Worm (Caenorhabditis elegans) whole organism, L1 larva: Measurements from ENCODE around the gene exos-2.

ENCODE experiments used
- blmp-1 ChIP-seq: fragments of 150-350 bp; optimal IDR thresholded peaks from 2 replicates; lab custom pipeline; 2014; ENCODE audit warnings: missing biosample characterization, missing genetic modification characterization
- ceh-82 ChIP-seq, 3 experiments: fragments of 150-350 bp in 1 of 3; sonication (generic microtip) in 2 of 3; optimal IDR thresholded peaks; 2 replicates each; lab custom pipeline; 2014 to 2017; ENCODE audit warnings: missing biosample characterization in 3 of 3, missing genetic modification characterization in 3 of 3
- fos-1 ChIP-seq: fragments of 150-350 bp; optimal IDR thresholded peaks from 2 replicates; lab custom pipeline; 2014; ENCODE audit warnings: missing biosample characterization, missing genetic modification characterization
- lir-3 ChIP-seq: sonication (generic microtip); optimal IDR thresholded peaks from 2 replicates; lab custom pipeline; 2016; ENCODE audit warnings: mild to moderate bottlenecking, missing genetic modification characterization, moderate library complexity, missing compliant biosample characterization; ENCODE audit not compliant: poor library complexity
- lsy-2 ChIP-seq, 2 experiments: fragments of 150-350 bp; optimal IDR thresholded peaks; 2 replicates each; lab custom pipeline; 2014; ENCODE audit warnings: missing biosample characterization in 2 of 2, missing genetic modification characterization in 2 of 2
- mdl-1 ChIP-seq, 2 experiments: fragments of 150-350 bp; optimal IDR thresholded peaks; 2 replicates each; lab custom pipeline; 2014 to 2017; ENCODE audit warnings: missing biosample characterization in 2 of 2, missing genetic modification characterization in 2 of 2, inconsistent platforms in 1 of 2
- nhr-11 ChIP-seq: fragments of 150-350 bp; optimal IDR thresholded peaks from 2 replicates; lab custom pipeline; 2014; ENCODE audit warnings: missing biosample characterization, missing genetic modification characterization
- nhr-12 ChIP-seq: sonication (generic microtip); optimal IDR thresholded peaks from 2 replicates; lab custom pipeline; 2017; ENCODE audit warnings: missing biosample characterization, missing genetic modification characterization
- nhr-84 ChIP-seq: sonication (generic microtip); optimal IDR thresholded peaks from 2 replicates; lab custom pipeline; 2017; ENCODE audit warnings: missing biosample characterization, missing genetic modification characterization
- skn-1 ChIP-seq: fragments of 150-350 bp; optimal IDR thresholded peaks from 2 replicates; lab custom pipeline; 2014; ENCODE audit warnings: missing biosample characterization, missing genetic modification characterization
- snpc-4 ChIP-seq: fragments of 150-350 bp; optimal IDR thresholded peaks from 2 replicates; lab custom pipeline; 2014; ENCODE audit warnings: missing biosample characterization, missing genetic modification characterization
- tbx-2 ChIP-seq: sonication (generic microtip); optimal IDR thresholded peaks from 2 replicates; lab custom pipeline; 2016; ENCODE audit warnings: missing genetic modification characterization, missing compliant biosample characterization
- unc-62 ChIP-seq: fragments of 150-350 bp; optimal IDR thresholded peaks from 2 replicates; lab custom pipeline; 2014; ENCODE audit warnings: missing biosample characterization, missing genetic modification reagents, missing genetic modification characterization
- unc-98 ChIP-seq: fragments of 200-800 bp; sonication (Bioruptor generic); IDR thresholded peaks from 2 replicates; pipeline ENCODE4 v1.3.6; 2022; ENCODE audit warnings: missing genetic modification characterization, missing compliant biosample characterization

DNA sequence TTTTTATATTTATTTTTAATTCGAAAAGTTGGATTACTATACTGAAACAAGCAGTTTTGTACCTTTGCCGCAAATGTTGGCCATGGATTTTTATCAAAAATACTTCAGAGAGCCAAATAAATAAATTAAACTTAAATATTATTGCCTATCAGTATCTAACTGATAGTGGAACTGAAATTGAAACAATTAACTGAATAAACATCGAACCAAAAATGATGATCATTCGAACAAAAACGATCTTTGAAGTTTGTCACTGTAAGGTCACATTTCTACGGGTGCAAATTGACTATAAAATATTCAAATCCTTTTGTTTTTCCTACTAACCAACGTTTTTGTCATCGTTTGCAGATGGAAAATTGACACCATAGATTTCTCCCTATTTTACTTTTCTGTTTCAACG lies 27.7 kb downstream of the exos-2 start:
- TF ChIP-seq unc-98 (GFP tag; lab: Robert Waterston, UW): no peak
- no peak for TF ChIP-seq skn-1 (tag; lab: Kevin White, UChicago)
- no peak for TF ChIP-seq fos-1 (tag; lab: Kevin White, UChicago)
- TF ChIP-seq tbx-2 (tag; lab: Kevin White, UChicago): no peak
- no peak for TF ChIP-seq mdl-1 (tag; optimal IDR thresholded peaks at IDR 0.05; lab: Kevin White, UChicago)
- no peak for TF ChIP-seq lir-3 (tag; lab: Kevin White, UChicago)
- no peak for TF ChIP-seq snpc-4 (tag; lab: Kevin White, UChicago)
- no peak for TF ChIP-seq ceh-82 (tag; optimal IDR thresholded peaks at IDR 0.05; lab: Kevin White, UChicago)
- no peak for TF ChIP-seq lsy-2 (tag; optimal IDR thresholded peaks at IDR 0.05; lab: Kevin White, UChicago)
- no peak for TF ChIP-seq nhr-12 (tag; lab: Kevin White, UChicago)
- TF ChIP-seq nhr-84 (tag; lab: Kevin White, UChicago): no peak
- no peak for TF ChIP-seq unc-62 (GFP tag; lab: Kevin White, UChicago)
- no peak for TF ChIP-seq nhr-11 (tag; lab: Kevin White, UChicago)
- TF ChIP-seq blmp-1: no peak
